Fruit fly (Drosophila melanogaster): ENCODE results near the gene CG14435.

CG14435 gene

dm6 chrX:6791531-6791930 lies 52.2 kb downstream of the CG14435 start (continued):
- TF ChIP-seq CG5180 (GFP tag; optimal IDR thresholded peaks at IDR 0.05) (peak; percentile 19), Neu2 (GFP tag; optimal IDR thresholded peaks at IDR 0.05; ENCODE audit: borderline replicate concordance) (no peak), Dip2 (GFP tag; IDR thresholded peaks at IDR 0.05) (no peak), inv (GFP tag; IDR thresholded peaks at IDR 0.05; ENCODE audit: partially characterized antibody) (no peak), gce (GFP tag; IDR thresholded peaks at IDR 0.05) (no peak), sim (GFP tag; IDR thresholded peaks at IDR 0.05) (peak; percentile 9; the same call in 1 of the 2 replicates), CG13894 (tag; optimal IDR thresholded peaks at IDR 0.05) (no peak), wor (GFP tag; IDR thresholded peaks at IDR 0.05) (peak; percentile 27; the same call in 1 of the 2 replicates), Mrtf (GFP tag; IDR thresholded peaks at IDR 0.05) (no peak), tup (GFP tag; optimal IDR thresholded peaks at IDR 0.05) (no peak), CG2116 (GFP tag; optimal IDR thresholded peaks at IDR 0.05) (no peak), rib (GFP tag; IDR thresholded peaks at IDR 0.05) (no peak), CG17802 (tag; optimal IDR thresholded peaks at IDR 0.05) (no peak), esg (GFP tag; conservative IDR thresholded peaks at IDR 0.05) (peak; percentile 25; the same call in 1 of the 2 replicates), CG8944 (GFP tag; optimal IDR thresholded peaks at IDR 0.05) (no peak), CG9932 (GFP tag; IDR thresholded peaks at IDR 0.05) (peak; percentile 42; the same call in 1 of the 2 replicates), CG12299 (tag; optimal IDR thresholded peaks at IDR 0.05) (no peak), Sin3A (optimal IDR thresholded peaks at IDR 0.05) (no peak), D (optimal IDR thresholded peaks at IDR 0.05) (no peak), D (GFP tag; optimal IDR thresholded peaks at IDR 0.05) (no peak), CG8281 (tag; optimal IDR thresholded peaks at IDR 0.05) (no peak), tna (GFP tag; IDR thresholded peaks at IDR 0.05; ENCODE audit: partially characterized antibody) (no peak), NK7.1 (GFP tag; optimal IDR thresholded peaks at IDR 0.05) (no peak), bigmax (GFP tag; optimal IDR thresholded peaks at IDR 0.05) (no peak), Xrp1 (GFP tag; IDR thresholded peaks at IDR 0.05) (0 out of 2 replicates have a peak, but pooled peaks have one; percentile 18), GATAe (GFP tag; conservative IDR thresholded peaks at IDR 0.05) (no peak), sd (tag; optimal IDR thresholded peaks at IDR 0.05) (no peak), dpn (GFP tag; optimal IDR thresholded peaks at IDR 0.05) (no peak), CG4617 (GFP tag; optimal IDR thresholded peaks at IDR 0.05; ENCODE audit: borderline replicate concordance) (no peak), CG9437 (GFP tag; optimal IDR thresholded peaks at IDR 0.05) (no peak), Max (GFP tag; optimal IDR thresholded peaks at IDR 0.05) (no peak), Abd-B (GFP tag; optimal IDR thresholded peaks at IDR 0.05) (no peak), Bgb (GFP tag; IDR thresholded peaks at IDR 0.05; ENCODE audit: partially characterized antibody) (no peak), Awh (GFP tag; IDR thresholded peaks at IDR 0.05) (no peak), NfI (GFP tag; optimal IDR thresholded peaks at IDR 0.05) (no peak), Rfx (GFP tag; IDR thresholded peaks at IDR 0.05) (peak; percentile 51; the same call in 1 of the 2 replicates), CG13624 (GFP tag; optimal IDR thresholded peaks at IDR 0.05) (no peak), CG14014 (GFP tag; IDR thresholded peaks at IDR 0.05) (no peak), run (tag; optimal IDR thresholded peaks at IDR 0.05) (no peak), Atf6 (GFP tag; IDR thresholded peaks at IDR 0.05) (no peak), CG7839 (tag; optimal IDR thresholded peaks at IDR 0.05) (no peak), CG18262 (tag; optimal IDR thresholded peaks at IDR 0.05) (no peak), CG4404 (GFP tag; IDR thresholded peaks at IDR 0.05) (no peak), Ptx1 (GFP tag; IDR thresholded peaks at IDR 0.05) (peak; percentile 30; the same call in 1 of the 2 replicates), jigr1 (GFP tag; IDR thresholded peaks at IDR 0.05) (no peak), Doc2 (GFP tag; IDR thresholded peaks at IDR 0.05) (no peak), CG4282 (GFP tag; optimal IDR thresholded peaks at IDR 0.05) (no peak), Dp (GFP tag; optimal IDR thresholded peaks at IDR 0.05) (no peak), CG2202 (tag; optimal IDR thresholded peaks at IDR 0.05) (no peak), dmrt11E (tag; optimal IDR thresholded peaks at IDR 0.05) (no peak), wdn (GFP tag; IDR thresholded peaks at IDR 0.05) (no peak), ase (GFP tag; IDR thresholded peaks at IDR 0.05) (no peak)

All from whole organism, embryonic.